Worm (Caenorhabditis elegans): Measurements from ENCODE around the gene snb-1.
A peak's percentile ranks its signal among the peaks of the same experiment; 100 is the strongest.

Gene snb-1

ce11 chrV:6681501-6681900, 25.2 kb upstream of the snb-1 start, which contains the start of gene egl-46:
Gene egl-46 (minus strand): TSS chrV:6681573.
- TF ChIP-seq cnd-1 (tag; optimal IDR thresholded peaks at IDR 0.05) (peak; percentile 33), snpc-4 (tag; optimal IDR thresholded peaks at IDR 0.05) (no peak), nhr-2 (tag; optimal IDR thresholded peaks at IDR 0.05) (peak; percentile 86), pha-4 (tag; optimal IDR thresholded peaks at IDR 0.05) (no peak), nhr-237 (tag; optimal IDR thresholded peaks at IDR 0.05) (no peak), lsy-2 (tag; optimal IDR thresholded peaks at IDR 0.05) (peak; percentile 8), ces-1 (GFP tag; optimal IDR thresholded peaks at IDR 0.05) (no peak), sem-2 (GFP tag; optimal IDR thresholded peaks at IDR 0.05) (no peak), lin-32 (GFP tag; optimal IDR thresholded peaks at IDR 0.05) (peak; percentile 54)

DNA sequence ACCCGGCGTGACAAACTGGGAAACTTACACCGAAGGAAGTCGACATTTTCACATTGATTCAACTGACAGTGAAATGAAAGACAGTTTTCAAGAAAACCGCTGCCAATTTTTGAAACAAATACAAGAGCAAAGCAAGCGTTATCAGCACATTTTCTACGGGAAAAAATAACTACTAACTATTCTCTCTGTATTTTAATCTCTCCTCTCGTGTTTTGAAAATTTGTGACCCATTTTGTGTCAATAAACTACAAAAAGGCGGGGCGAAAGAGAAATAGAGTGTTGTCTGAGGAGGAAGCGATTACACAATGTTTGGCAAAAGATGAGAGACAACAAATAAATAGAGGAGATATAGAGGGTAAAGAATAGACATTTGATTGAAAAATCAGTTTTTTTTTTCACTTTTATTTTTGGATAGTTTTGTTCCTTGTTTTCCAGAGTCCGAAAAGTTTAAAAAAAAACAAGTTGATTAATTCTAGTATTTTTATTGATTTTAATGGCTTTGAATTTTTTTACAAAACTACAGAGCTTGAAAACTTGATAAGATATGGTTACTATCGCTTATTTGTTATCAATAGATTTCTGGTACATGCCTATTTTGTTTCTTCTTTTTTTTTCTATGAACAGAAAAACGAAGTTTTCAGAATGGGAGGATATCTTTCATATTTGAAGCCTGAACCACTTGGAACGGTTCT, 20.0 kb upstream of the snb-1 start, which contains the start of gene cest-34:
TSS of gene cest-34 (plus strand) at position 642 of the 692 bp plus-strand sequence.
- TF ChIP-seq ces-1 (GFP tag; optimal IDR thresholded peaks at IDR 0.05) (no peak), M03D4.4 (tag; optimal IDR thresholded peaks at IDR 0.05) (no peak), elt-1 (tag; optimal IDR thresholded peaks at IDR 0.05; ENCODE audit: borderline replicate concordance, insufficient read depth) (no peak), sptf-1 (tag; optimal IDR thresholded peaks at IDR 0.05) (no peak), lin-13 (tag; optimal IDR thresholded peaks at IDR 0.05) (no peak), unc-39 (tag; optimal IDR thresholded peaks at IDR 0.05) (no peak), ham-2 (GFP tag; optimal IDR thresholded peaks at IDR 0.05) (no peak), tbx-8 (GFP tag; optimal IDR thresholded peaks at IDR 0.05) (no peak)

ce11 chrV:6673967-6674366, 17.7 kb upstream of the snb-1 start, which contains the start of gene cest-31:
Gene cest-31 (plus strand): TSS chrV:6674267.
- no peak for TF ChIP-seq ceh-83 (GFP tag; optimal IDR thresholded peaks at IDR 0.05)
- TF ChIP-seq nhr-237 (tag; optimal IDR thresholded peaks at IDR 0.05): no peak
- no peak for TF ChIP-seq lin-32 (GFP tag; optimal IDR thresholded peaks at IDR 0.05)
- TF ChIP-seq unc-62 (GFP tag; optimal IDR thresholded peaks at IDR 0.05): no peak
- TF ChIP-seq ztf-11 (tag; optimal IDR thresholded peaks at IDR 0.05): no peak
- no peak for TF ChIP-seq nhr-2 (tag; optimal IDR thresholded peaks at IDR 0.05)
- TF ChIP-seq sptf-1 (tag; optimal IDR thresholded peaks at IDR 0.05): no peak
- TF ChIP-seq unc-39 (tag; optimal IDR thresholded peaks at IDR 0.05): no peak
- no peak for TF ChIP-seq zip-8 (tag; optimal IDR thresholded peaks at IDR 0.05)
- no peak for TF ChIP-seq bed-3 (GFP tag; optimal IDR thresholded peaks at IDR 0.05)
- TF ChIP-seq ceh-43 (GFP tag; optimal IDR thresholded peaks at IDR 0.05): no peak

ce11 chrV:6669520-6669919, 13.2 kb upstream of the snb-1 start, which contains the start of gene cest-28:
Gene cest-28 (plus strand): TSS chrV:6669820.
- TF ChIP-seq hlh-1 (tag; optimal IDR thresholded peaks at IDR 0.05): no peak
- TF ChIP-seq sem-2 (GFP tag; optimal IDR thresholded peaks at IDR 0.05): no peak
- no peak for TF ChIP-seq mls-2 (tag; optimal IDR thresholded peaks at IDR 0.05)
- no peak for TF ChIP-seq lsy-2 (tag; optimal IDR thresholded peaks at IDR 0.05)
- no peak for TF ChIP-seq lin-13 (tag; optimal IDR thresholded peaks at IDR 0.05)
- no peak for TF ChIP-seq ceh-43 (GFP tag; optimal IDR thresholded peaks at IDR 0.05)
- no peak for TF ChIP-seq unc-62 (GFP tag; optimal IDR thresholded peaks at IDR 0.05)
- TF ChIP-seq mep-1 (tag; optimal IDR thresholded peaks at IDR 0.05): no peak
- TF ChIP-seq lin-32 (GFP tag; optimal IDR thresholded peaks at IDR 0.05): no peak
- no peak for TF ChIP-seq ceh-39 (tag; optimal IDR thresholded peaks at IDR 0.05)
- TF ChIP-seq M03D4.4 (tag; optimal IDR thresholded peaks at IDR 0.05): no peak
- no peak for TF ChIP-seq nhr-2 (tag; optimal IDR thresholded peaks at IDR 0.05)
- no peak for TF ChIP-seq unc-39 (tag; optimal IDR thresholded peaks at IDR 0.05)
- no peak for TF ChIP-seq elt-1 (tag; optimal IDR thresholded peaks at IDR 0.05; ENCODE audit: borderline replicate concordance, insufficient read depth)

ce11 chrV:6668741-6669140, 12.4 kb upstream of the snb-1 start, which contains the start of gene str-180:
Gene str-180 (minus strand): TSS chrV:6668841.
- no peak for TF ChIP-seq bed-3 (GFP tag; optimal IDR thresholded peaks at IDR 0.05)
- no peak for TF ChIP-seq lsy-2 (tag; optimal IDR thresholded peaks at IDR 0.05)
- no peak for TF ChIP-seq hlh-1 (tag; optimal IDR thresholded peaks at IDR 0.05)
- TF ChIP-seq ztf-11 (tag; optimal IDR thresholded peaks at IDR 0.05): no peak
- no peak for TF ChIP-seq ham-2 (GFP tag; optimal IDR thresholded peaks at IDR 0.05)
- no peak for TF ChIP-seq cnd-1 (tag; optimal IDR thresholded peaks at IDR 0.05)
- TF ChIP-seq nhr-237 (tag; optimal IDR thresholded peaks at IDR 0.05): no peak
- TF ChIP-seq unc-62 (GFP tag; optimal IDR thresholded peaks at IDR 0.05): no peak
- TF ChIP-seq ceh-39 (tag; optimal IDR thresholded peaks at IDR 0.05): no peak
- TF ChIP-seq blmp-1 (tag; optimal IDR thresholded peaks at IDR 0.05): no peak
- TF ChIP-seq unc-39 (tag; optimal IDR thresholded peaks at IDR 0.05): no peak
- no peak for TF ChIP-seq nhr-12 (tag; optimal IDR thresholded peaks at IDR 0.05)
- no peak for TF ChIP-seq elt-1 (tag; optimal IDR thresholded peaks at IDR 0.05; ENCODE audit: borderline replicate concordance, insufficient read depth)
- TF ChIP-seq lin-13 (tag; optimal IDR thresholded peaks at IDR 0.05): no peak
- TF ChIP-seq M03D4.4 (tag; optimal IDR thresholded peaks at IDR 0.05): no peak
- TF ChIP-seq unc-120 (tag; optimal IDR thresholded peaks at IDR 0.05; ENCODE audit: poor library complexity, severe bottlenecking): no peak
- TF ChIP-seq ceh-43 (GFP tag; optimal IDR thresholded peaks at IDR 0.05): no peak
- TF ChIP-seq snpc-4 (tag; optimal IDR thresholded peaks at IDR 0.05): no peak

Measured in whole organism, mixed stage, embryonic.